Fruit fly (Drosophila melanogaster) whole organism, prepupa: Measurements from ENCODE around the gene Sec24CD.
A peak's percentile ranks its signal among the peaks of the same experiment; 100 is the strongest.

Source experiments
- Blimp-1 ChIP-seq: fragments of 200-800 bp; sonication (Bioruptor generic); optimal IDR thresholded peaks from 3 replicates; lab custom pipeline; 2017; ENCODE audit warnings: missing biosample characterization, missing genetic modification characterization, mild to moderate bottlenecking, moderate library complexity, missing genetic modification reagents
- CG10669 ChIP-seq: fragments of 200-800 bp; sonication (Bioruptor generic); optimal IDR thresholded peaks from 3 replicates; lab custom pipeline; 2018; ENCODE audit warnings: missing biosample characterization, mild to moderate bottlenecking, missing genetic modification characterization, moderate library complexity
- CG11294 ChIP-seq: fragments of 200-800 bp; sonication (Bioruptor generic); IDR thresholded peaks from 2 replicates; pipeline ENCODE4 v1.3.6; 2022; ENCODE audit warnings: missing biosample characterization, missing genetic modification characterization
- CG11762 ChIP-seq: fragments of 200-800 bp; sonication (Bioruptor generic); optimal IDR thresholded peaks from 3 replicates; lab custom pipeline; 2016; ENCODE audit warnings: missing biosample characterization, missing genetic modification characterization; ENCODE audit not compliant: insufficient read depth
- CG11902 ChIP-seq: fragments of 200-800 bp; sonication (Bioruptor generic); optimal IDR thresholded peaks from 3 replicates; lab custom pipeline; 2016; ENCODE audit warnings: missing biosample characterization, missing genetic modification characterization
- CG15336 ChIP-seq: fragments of 200-800 bp; sonication (Bioruptor generic); IDR thresholded peaks from 2 replicates; pipeline ENCODE4 v1.3.6; 2022; ENCODE audit warnings: missing biosample characterization, missing genetic modification characterization
- CG1621 ChIP-seq: fragments of 200-800 bp; sonication (Bioruptor generic); optimal IDR thresholded peaks from 3 replicates; lab custom pipeline; 2018; ENCODE audit warnings: missing biosample characterization, mild to moderate bottlenecking, missing genetic modification characterization
- CG16779 ChIP-seq: fragments of 200-800 bp; sonication (Bioruptor generic); optimal IDR thresholded peaks from 3 replicates; lab custom pipeline; 2017; ENCODE audit warnings: missing biosample characterization, mild to moderate bottlenecking, missing genetic modification characterization
- CG31627 ChIP-seq: fragments of 200-800 bp; sonication (Bioruptor generic); optimal IDR thresholded peaks from 3 replicates; lab custom pipeline; 2016; ENCODE audit warnings: missing biosample characterization, missing genetic modification characterization
- CG32006 ChIP-seq: fragments of 200-800 bp; sonication (Bioruptor generic); optimal IDR thresholded peaks from 3 replicates; lab custom pipeline; 2017; ENCODE audit warnings: missing biosample characterization, mild to moderate bottlenecking, missing genetic modification characterization
- CG34406 ChIP-seq: fragments of 200-800 bp; sonication (Bioruptor generic); optimal IDR thresholded peaks from 3 replicates; lab custom pipeline; 2016; ENCODE audit warnings: missing biosample characterization, missing genetic modification characterization
- CG3919 ChIP-seq: fragments of 200-800 bp; sonication (Bioruptor generic); optimal IDR thresholded peaks from 3 replicates; lab custom pipeline; 2016; ENCODE audit warnings: missing biosample characterization, missing genetic modification characterization
- CG4318 ChIP-seq: fragments of 200-800 bp; sonication (Bioruptor generic); optimal IDR thresholded peaks from 3 replicates; lab custom pipeline; 2017; ENCODE audit warnings: missing biosample characterization, mild to moderate bottlenecking, missing genetic modification characterization
- CG6163 ChIP-seq: fragments of 200-800 bp; sonication (Bioruptor generic); IDR thresholded peaks from 3 replicates; pipeline ENCODE4 v1.3.6; 2022; ENCODE audit warnings: missing biosample characterization, missing genetic modification characterization
- CG6792 ChIP-seq: fragments of 200-800 bp; sonication (Bioruptor generic); optimal IDR thresholded peaks from 3 replicates; lab custom pipeline; 2016; ENCODE audit warnings: missing biosample characterization, missing genetic modification characterization
- CG6854 ChIP-seq: fragments of 200-800 bp; sonication (Bioruptor generic); optimal IDR thresholded peaks from 2 replicates; lab custom pipeline; 2017; ENCODE audit warnings: missing biosample characterization, mild to moderate bottlenecking, missing genetic modification characterization
- CG7368 ChIP-seq: fragments of 200-800 bp; sonication (Bioruptor generic); optimal IDR thresholded peaks from 3 replicates; lab custom pipeline; 2016; ENCODE audit warnings: missing biosample characterization, missing genetic modification characterization
- CG8119 ChIP-seq: fragments of 200-800 bp; sonication (Bioruptor generic); IDR thresholded peaks from 3 replicates; pipeline ENCODE4 v1.3.6; 2022; ENCODE audit warnings: missing biosample characterization, missing genetic modification characterization
- CG8319 ChIP-seq: fragments of 200-800 bp; sonication (Bioruptor generic); optimal IDR thresholded peaks from 3 replicates; lab custom pipeline; 2016; ENCODE audit warnings: missing biosample characterization, missing genetic modification characterization
- CG9139 ChIP-seq: fragments of 200-800 bp; sonication (Bioruptor generic); optimal IDR thresholded peaks from 3 replicates; lab custom pipeline; 2017; ENCODE audit warnings: missing biosample characterization, mild to moderate bottlenecking, missing genetic modification characterization
- Eip75B ChIP-seq: fragments of 200-800 bp; sonication (Bioruptor generic); optimal IDR thresholded peaks from 3 replicates; lab custom pipeline; 2016; ENCODE audit warnings: missing biosample characterization, missing genetic modification characterization
- Ets21C ChIP-seq: fragments of 200-800 bp; sonication (Bioruptor generic); optimal IDR thresholded peaks from 3 replicates; lab custom pipeline; 2016; ENCODE audit warnings: missing biosample characterization, missing genetic modification characterization
- Gug ChIP-seq: fragments of 200-800 bp; sonication (Bioruptor generic); IDR thresholded peaks from 2 replicates; pipeline ENCODE4 v1.3.6; 2022; ENCODE audit warnings: missing biosample characterization, missing genetic modification characterization
- Hr38 ChIP-seq: sonication (Bioruptor generic); optimal IDR thresholded peaks from 2 replicates; lab custom pipeline; 2016; ENCODE audit warnings: missing biosample characterization, missing genetic modification characterization
- Hr39 ChIP-seq: fragments of 200-800 bp; sonication (Bioruptor generic); optimal IDR thresholded peaks from 2 replicates; lab custom pipeline; 2016; ENCODE audit warnings: missing biosample characterization, missing genetic modification characterization
- Hr4 ChIP-seq: fragments of 200-800 bp; sonication (Bioruptor generic); optimal IDR thresholded peaks from 3 replicates; lab custom pipeline; 2016; ENCODE audit warnings: missing biosample characterization, missing genetic modification characterization
- OdsH ChIP-seq: fragments of 200-800 bp; sonication (Bioruptor generic); optimal IDR thresholded peaks from 3 replicates; lab custom pipeline; 2016; ENCODE audit warnings: missing biosample characterization, missing genetic modification characterization
- Smox ChIP-seq: fragments of 200-800 bp; sonication (Bioruptor generic); optimal IDR thresholded peaks from 3 replicates; lab custom pipeline; 2016; ENCODE audit warnings: missing biosample characterization, missing genetic modification characterization
- Sox14 ChIP-seq: fragments of 200-800 bp; sonication (Bioruptor generic); optimal IDR thresholded peaks from 3 replicates; lab custom pipeline; 2016; ENCODE audit warnings: missing biosample characterization, missing genetic modification characterization
- Sox15 ChIP-seq: fragments of 200-800 bp; sonication (Bioruptor generic); optimal IDR thresholded peaks from 3 replicates; lab custom pipeline; 2016; ENCODE audit warnings: missing biosample characterization, missing genetic modification characterization
- achi ChIP-seq: fragments of 200-800 bp; sonication (Bioruptor generic); optimal IDR thresholded peaks from 3 replicates; lab custom pipeline; 2016; ENCODE audit warnings: missing biosample characterization, missing genetic modification characterization
- acj6 ChIP-seq: fragments of 200-800 bp; sonication (Bioruptor generic); optimal IDR thresholded peaks from 3 replicates; lab custom pipeline; 2016; ENCODE audit warnings: missing biosample characterization, missing genetic modification characterization
- cyc ChIP-seq: fragments of 200-800 bp; sonication (Bioruptor generic); optimal IDR thresholded peaks from 3 replicates; lab custom pipeline; 2016; ENCODE audit warnings: missing biosample characterization, missing genetic modification characterization
- dac ChIP-seq: fragments of 200-800 bp; sonication (Bioruptor generic); optimal IDR thresholded peaks from 2 replicates; lab custom pipeline; 2017; ENCODE audit warnings: missing biosample characterization, mild to moderate bottlenecking, missing genetic modification characterization
- dsx ChIP-seq: fragments of 200-800 bp; optimal IDR thresholded peaks from 3 replicates; lab custom pipeline; 2019; ENCODE audit warnings: missing biosample characterization, mild to moderate bottlenecking, missing genetic modification characterization, moderate library complexity; ENCODE audit not compliant: poor library complexity, severe bottlenecking
- eg ChIP-seq: fragments of 200-800 bp; sonication (Bioruptor generic); IDR thresholded peaks from 3 replicates; pipeline ENCODE4 v1.3.6; 2022; ENCODE audit warnings: missing biosample characterization, missing genetic modification characterization
- fd59A ChIP-seq: fragments of 200-800 bp; sonication (Bioruptor generic); optimal IDR thresholded peaks from 2 replicates; lab custom pipeline; 2017; ENCODE audit warnings: missing biosample characterization, mild to moderate bottlenecking, missing genetic modification characterization, missing genetic modification reagents
- fd85E ChIP-seq: fragments of 200-800 bp; sonication (Bioruptor generic); optimal IDR thresholded peaks from 3 replicates; lab custom pipeline; 2016; ENCODE audit warnings: missing biosample characterization, missing genetic modification characterization
- fkh ChIP-seq: fragments of 200-800 bp; sonication (Bioruptor generic); optimal IDR thresholded peaks from 3 replicates; lab custom pipeline; 2017; ENCODE audit warnings: missing biosample characterization, mild to moderate bottlenecking, missing genetic modification characterization, moderate library complexity
- lz ChIP-seq: fragments of 200-800 bp; sonication (Bioruptor generic); optimal IDR thresholded peaks from 3 replicates; lab custom pipeline; 2016; ENCODE audit warnings: missing biosample characterization, missing genetic modification characterization
- net ChIP-seq: fragments of 200-800 bp; sonication (Bioruptor generic); optimal IDR thresholded peaks from 3 replicates; lab custom pipeline; 2016; ENCODE audit warnings: missing biosample characterization, missing genetic modification characterization
- pdm3 ChIP-seq: fragments of 200-800 bp; sonication (Bioruptor generic); optimal IDR thresholded peaks from 3 replicates; lab custom pipeline; 2016; ENCODE audit warnings: missing biosample characterization, missing genetic modification characterization
- ss ChIP-seq, 2 experiments: fragments of 200-800 bp; sonication (Bioruptor generic); optimal IDR thresholded peaks; 2 replicates in 1 of 2; 3 replicates in 1 of 2; lab custom pipeline; 2017 to 2018; ENCODE audit warnings: mild to moderate bottlenecking in 2 of 2, missing biosample characterization in 2 of 2, missing genetic modification characterization in 2 of 2, moderate library complexity in 1 of 2
- svp ChIP-seq: fragments of 200-800 bp; sonication (Bioruptor generic); peaks from one replicate; lab custom pipeline; 2016; ENCODE audit warnings: missing biosample characterization, missing genetic modification characterization
- topi ChIP-seq: fragments of 200-800 bp; sonication (Bioruptor generic); optimal IDR thresholded peaks from 3 replicates; lab custom pipeline; 2016; ENCODE audit warnings: missing biosample characterization, missing genetic modification characterization

Gene Sec24CD

DNA sequence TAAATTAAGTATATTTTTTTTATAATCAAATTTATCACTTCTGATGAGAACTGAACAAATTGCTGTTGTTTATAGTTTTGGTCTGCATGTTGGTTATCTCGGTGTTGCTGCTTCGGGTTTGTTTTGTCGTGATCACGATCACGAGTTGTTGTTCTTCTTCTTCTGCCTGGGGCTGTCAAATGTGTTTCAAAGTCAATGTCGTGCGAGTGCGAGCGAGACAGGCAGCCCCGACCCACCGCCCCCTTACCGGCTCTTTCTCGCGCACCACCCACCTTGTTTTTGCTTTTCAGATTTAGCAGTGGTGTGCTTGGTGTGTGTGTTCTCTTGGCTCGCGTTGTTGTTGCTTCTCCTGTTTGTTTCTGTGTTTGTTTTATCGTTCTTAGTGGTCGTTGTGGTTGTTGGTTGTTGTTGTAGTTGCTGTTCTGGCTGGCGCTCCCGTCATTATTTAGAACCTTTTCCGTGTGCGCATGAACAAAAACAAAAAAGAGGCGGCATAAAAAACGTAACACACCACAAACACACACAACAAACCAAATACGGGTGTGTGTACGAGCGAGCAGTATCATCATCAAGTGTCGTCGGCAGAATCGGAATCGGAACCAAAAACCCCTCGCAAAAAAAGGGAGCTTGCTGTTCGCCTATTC is 39.0 kb downstream of the Sec24CD start, which contains the start of gene COX7AL2 (continued):
- TF ChIP-seq Smox (GFP tag; lab: Kevin White, UChicago) = no peak
- TF ChIP-seq CG11294 (GFP tag; lab: Robert Waterston, UW) = no peak
- no peak for TF ChIP-seq CG6854 (GFP tag; lab: Kevin White, UChicago)
- no peak for TF ChIP-seq Hr38
- TF ChIP-seq achi = peak; percentile 22
- no peak for TF ChIP-seq acj6
- no peak for TF ChIP-seq CG6163 (GFP tag; lab: Robert Waterston, UW)
- TF ChIP-seq fd59A (GFP tag; lab: Kevin White, UChicago) = peak; percentile 10
- TF ChIP-seq CG1621 (tag; lab: Kevin White, UChicago) = no peak
- TF ChIP-seq CG8319 (GFP tag; lab: Kevin White, UChicago) = no peak
- TF ChIP-seq topi = no peak
- no peak for TF ChIP-seq dsx
- TF ChIP-seq CG32006 = peak; percentile 3
- TF ChIP-seq cyc (GFP tag; lab: Kevin White, UChicago) = no peak
- no peak for TF ChIP-seq net (GFP tag; lab: Kevin White, UChicago)
- TF ChIP-seq CG9139 (GFP tag; lab: Kevin White, UChicago) = no peak
- no peak for TF ChIP-seq lz (GFP tag; lab: Kevin White, UChicago)
- TF ChIP-seq CG31627 = no peak
- no peak for TF ChIP-seq CG16779 (tag; lab: Kevin White, UChicago)
- TF ChIP-seq dac = no peak
- TF ChIP-seq Sox15 (GFP tag; lab: Kevin White, UChicago) = no peak
- TF ChIP-seq CG10669 (GFP tag; lab: Kevin White, UChicago) = no peak
- no peak for TF ChIP-seq CG15336 (GFP tag; lab: Robert Waterston, UW)
- TF ChIP-seq Hr4 (GFP tag; lab: Kevin White, UChicago) = no peak
- no peak for TF ChIP-seq CG4318

DNA sequence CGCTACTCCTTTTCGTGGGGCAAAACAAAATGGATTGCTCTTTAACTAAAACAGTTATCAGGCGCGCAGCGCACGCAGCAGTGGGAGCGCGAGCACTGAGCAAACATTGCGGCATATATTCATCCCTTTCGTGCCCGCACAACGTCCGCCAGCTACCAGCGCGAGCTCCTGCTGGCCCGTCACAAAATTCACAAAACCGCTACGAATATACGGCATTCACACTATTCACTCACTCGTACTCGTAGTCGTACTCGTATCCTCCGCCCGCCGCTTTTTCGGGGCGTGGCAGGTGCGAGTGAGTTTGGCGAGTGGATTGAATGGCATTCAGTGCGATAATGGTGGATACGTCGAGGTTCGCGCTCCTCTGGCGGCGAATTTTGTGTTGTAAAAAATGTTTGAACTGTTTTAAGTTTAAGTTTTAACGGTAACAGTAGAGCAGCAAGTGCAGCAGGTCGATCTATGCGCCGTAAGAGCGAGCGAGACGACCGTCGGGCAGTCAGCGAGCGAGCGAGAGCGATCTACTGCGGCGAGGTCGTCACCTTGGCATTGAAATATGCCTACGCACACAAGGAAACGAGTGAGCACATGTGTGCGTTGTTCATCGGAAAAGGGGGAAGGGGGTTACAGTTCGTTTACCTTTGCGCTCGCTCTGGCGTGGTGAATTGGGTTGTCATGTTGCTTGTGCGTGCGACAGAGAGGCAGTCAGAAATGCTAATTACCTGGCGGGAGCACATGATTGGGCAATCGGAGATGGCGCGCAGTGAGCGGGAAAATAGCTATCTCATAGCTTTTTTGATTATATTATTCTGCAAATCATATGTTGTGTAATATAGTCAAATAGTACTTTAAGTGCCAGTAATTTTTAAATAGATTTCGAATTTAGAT is 39.8 kb downstream of the Sec24CD start:
- TF ChIP-seq CG6854 (GFP tag; lab: Kevin White, UChicago) = peak; percentile 43
- no peak for TF ChIP-seq CG8119 (GFP tag; lab: Robert Waterston, UW)
- peak; percentile 48 for TF ChIP-seq Sox14 (GFP tag; lab: Kevin White, UChicago)
- TF ChIP-seq CG34406 (GFP tag; lab: Kevin White, UChicago) = peak; percentile 1
- peak; percentile 77 for TF ChIP-seq Hr39 (GFP tag; lab: Kevin White, UChicago)
- peak; percentile 21 for TF ChIP-seq Blimp-1 (GFP tag; lab: Kevin White, UChicago)
- TF ChIP-seq achi = peak; percentile 67
- peak; percentile 93 for TF ChIP-seq CG1621 (tag; lab: Kevin White, UChicago)
- TF ChIP-seq CG11762 = peak; percentile 30
- TF ChIP-seq CG16779 (tag; lab: Kevin White, UChicago) = peak; percentile 65
- peak; percentile 63 for TF ChIP-seq Smox (GFP tag; lab: Kevin White, UChicago)
- peak; percentile 61 for TF ChIP-seq lz (GFP tag; lab: Kevin White, UChicago)
- TF ChIP-seq CG11902 (GFP tag; lab: Kevin White, UChicago) = no peak
- TF ChIP-seq CG32006 = peak; percentile 67
- TF ChIP-seq CG3919 (GFP tag; lab: Kevin White, UChicago) = peak; percentile 32
- peak; percentile 9 for TF ChIP-seq CG10669 (GFP tag; lab: Kevin White, UChicago)
- peak; percentile 60 for TF ChIP-seq dsx
- peak; percentile 100 for TF ChIP-seq svp (GFP tag; lab: Kevin White, UChicago)
- peak; percentile 52 for TF ChIP-seq Ets21C (GFP tag; lab: Kevin White, UChicago)
- peak; percentile 46 for TF ChIP-seq Hr4 (GFP tag; lab: Kevin White, UChicago)
- peak; percentile 23 for TF ChIP-seq CG6792 (GFP tag; lab: Kevin White, UChicago)
- TF ChIP-seq OdsH = peak; percentile 68
- peak; percentile 48 for TF ChIP-seq cyc (GFP tag; lab: Kevin White, UChicago)
- peak; percentile 67 for TF ChIP-seq CG9139 (GFP tag; lab: Kevin White, UChicago)
- no peak for TF ChIP-seq Sox15 (GFP tag; lab: Kevin White, UChicago)
- TF ChIP-seq topi = peak; percentile 58
- TF ChIP-seq CG6163 (GFP tag; lab: Robert Waterston, UW) = no peak
- TF ChIP-seq net (GFP tag; lab: Kevin White, UChicago) = peak; percentile 47
- peak; percentile 84 for TF ChIP-seq Eip75B
- TF ChIP-seq pdm3 (GFP tag; lab: Kevin White, UChicago) = peak; percentile 69
- no peak for TF ChIP-seq Gug
- TF ChIP-seq eg (GFP tag; lab: Robert Waterston, UW) = no peak
- peak; percentile 0 for TF ChIP-seq fd59A (GFP tag; lab: Kevin White, UChicago)
- no peak for TF ChIP-seq CG7368 (GFP tag; lab: Kevin White, UChicago)
- TF ChIP-seq fkh (GFP tag; lab: Kevin White, UChicago) = peak; percentile 99
- TF ChIP-seq ss (GFP tag; optimal IDR thresholded peaks at IDR 0.05; lab: Kevin White, UChicago) = peak; percentile 62 to 78
- TF ChIP-seq CG8319 (GFP tag; lab: Kevin White, UChicago) = peak; percentile 31
- TF ChIP-seq fd85E = no peak
